Worm (Caenorhabditis elegans): ENCODE results near the gene F18H3.1.

ce11 chrX:13532424-13533309 is 13.2 kb downstream of the F18H3.1 start, which contains the start of gene acr-12:
- TF ChIP-seq hpl-2 (GFP tag; optimal IDR thresholded peaks at IDR 0.05) (no peak), fkh-10 (GFP tag; optimal IDR thresholded peaks at IDR 0.05) (no peak)
